Fruit fly (Drosophila melanogaster): ENCODE data around the gene CG3407.

CG3407 gene

DNA sequence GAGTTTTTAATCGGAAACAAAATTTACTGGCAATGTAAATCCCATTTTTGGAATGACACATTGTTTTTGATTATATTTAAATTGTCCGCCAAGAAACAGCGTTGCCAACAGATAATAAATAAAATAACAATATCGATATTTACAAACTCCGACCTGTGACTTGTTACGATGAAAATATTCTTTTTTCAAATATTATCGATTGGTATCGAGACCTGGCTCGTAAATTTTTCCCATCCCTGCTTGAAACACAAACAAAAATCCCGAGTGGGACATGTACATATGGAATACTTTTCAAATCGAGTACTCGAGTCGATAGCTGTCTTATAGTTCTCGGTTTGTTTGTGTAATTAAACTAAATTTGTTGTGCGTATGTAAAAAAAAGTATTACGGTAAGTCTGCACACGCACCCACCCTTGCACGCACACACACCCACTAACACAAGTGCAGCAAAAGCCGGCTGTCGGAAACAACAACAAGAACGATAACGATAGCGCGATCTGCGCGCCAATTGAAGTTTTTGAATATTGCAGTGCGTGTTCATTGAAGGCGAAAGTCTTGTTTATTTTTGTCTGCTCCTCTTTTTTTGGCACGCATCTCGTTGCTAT lies 49.3 kb upstream of the CG3407 start, which contains the start of gene TTLL4B (continued):
- no peak for TF ChIP-seq bsh (GFP tag; optimal IDR thresholded peaks at IDR 0.05)
- peak; percentile 95 for TF ChIP-seq amos (GFP tag; IDR thresholded peaks at IDR 0.05; ENCODE audit: partially characterized antibody)
- TF ChIP-seq CG8478 (optimal IDR thresholded peaks at IDR 0.05): peak; percentile 27
- TF ChIP-seq unc-4 (GFP tag; IDR thresholded peaks at IDR 0.05; ENCODE audit: partially characterized antibody): peak; percentile 88
- no peak for TF ChIP-seq CTCF (GFP tag; optimal IDR thresholded peaks at IDR 0.05)
- peak; percentile 80 for TF ChIP-seq inv (GFP tag; IDR thresholded peaks at IDR 0.05; ENCODE audit: partially characterized antibody)
- peak; percentile 72 for TF ChIP-seq Sin3A (optimal IDR thresholded peaks at IDR 0.05)
- TF ChIP-seq wdn (GFP tag; IDR thresholded peaks at IDR 0.05): no peak
- peak; percentile 91 for TF ChIP-seq Sry-δ (GFP tag; optimal IDR thresholded peaks at IDR 0.05)
- TF ChIP-seq D (optimal IDR thresholded peaks at IDR 0.05): no peak
- no peak for TF ChIP-seq D (GFP tag; optimal IDR thresholded peaks at IDR 0.05)
- TF ChIP-seq NfI (GFP tag; optimal IDR thresholded peaks at IDR 0.05): no peak
- TF ChIP-seq hth (optimal IDR thresholded peaks at IDR 0.05): no peak
- TF ChIP-seq fu2 (GFP tag; optimal IDR thresholded peaks at IDR 0.05): no peak
- TF ChIP-seq CG3281 (GFP tag; optimal IDR thresholded peaks at IDR 0.05): no peak
- peak; percentile 83; the same call in 2 of the 3 replicates for TF ChIP-seq CG34422 (GFP tag; IDR thresholded peaks at IDR 0.05)
- TF ChIP-seq onecut (GFP tag; IDR thresholded peaks at IDR 0.05): no peak
- TF ChIP-seq Neu2 (GFP tag; optimal IDR thresholded peaks at IDR 0.05; ENCODE audit: borderline replicate concordance): no peak
- no peak for TF ChIP-seq dmrt99B (tag; optimal IDR thresholded peaks at IDR 0.05)
- TF ChIP-seq sens-2 (GFP tag; IDR thresholded peaks at IDR 0.05): no peak
- no peak for TF ChIP-seq toy (GFP tag; IDR thresholded peaks at IDR 0.05)
- TF ChIP-seq CG31224 (GFP tag; IDR thresholded peaks at IDR 0.05): no peak
- peak; percentile 93 for TF ChIP-seq Opbp (GFP tag; IDR thresholded peaks at IDR 0.05; ENCODE audit: partially characterized antibody)
- peak; percentile 74 for TF ChIP-seq hbn (GFP tag; IDR thresholded peaks at IDR 0.05; ENCODE audit: partially characterized antibody)
- no peak for TF ChIP-seq gsb (GFP tag; IDR thresholded peaks at IDR 0.05)
- no peak for TF ChIP-seq Hmx (GFP tag; optimal IDR thresholded peaks at IDR 0.05)
- peak; percentile 98 for TF ChIP-seq CG3995 (GFP tag; optimal IDR thresholded peaks at IDR 0.05)
- no peak for TF ChIP-seq prd (optimal IDR thresholded peaks at IDR 0.05)
- TF ChIP-seq prd (GFP tag; IDR thresholded peaks at IDR 0.05): no peak
- TF ChIP-seq Eip74EF (GFP tag; optimal IDR thresholded peaks at IDR 0.05): no peak
- no peak for TF ChIP-seq zfh2 (GFP tag; optimal IDR thresholded peaks at IDR 0.05)
- peak; percentile 92 for TF ChIP-seq bbx (GFP tag; IDR thresholded peaks at IDR 0.05; ENCODE audit: partially characterized antibody)
- no peak for TF ChIP-seq CG4424 (GFP tag; optimal IDR thresholded peaks at IDR 0.05)
- TF ChIP-seq CG1792 (GFP tag; optimal IDR thresholded peaks at IDR 0.05): no peak
- TF ChIP-seq CG6813 (GFP tag; optimal IDR thresholded peaks at IDR 0.05): no peak
- TF ChIP-seq zf30C (GFP tag; optimal IDR thresholded peaks at IDR 0.05): no peak
- no peak for TF ChIP-seq ham (GFP tag; IDR thresholded peaks at IDR 0.05)
- no peak for TF ChIP-seq chm (GFP tag; IDR thresholded peaks at IDR 0.05)
- peak; percentile 41; the same call in 1 of the 2 replicates for TF ChIP-seq MBD-R2 (GFP tag; IDR thresholded peaks at IDR 0.05)
- no peak for TF ChIP-seq abd-A (tag; optimal IDR thresholded peaks at IDR 0.05)
- no peak for TF ChIP-seq CG4820 (GFP tag; optimal IDR thresholded peaks at IDR 0.05)
- TF ChIP-seq CG14860 (GFP tag; IDR thresholded peaks at IDR 0.05; ENCODE audit: partially characterized antibody): peak; percentile 79
- TF ChIP-seq CG6791 (GFP tag; IDR thresholded peaks at IDR 0.05; ENCODE audit: partially characterized antibody): peak; percentile 87
- no peak for TF ChIP-seq CG18476 (GFP tag; optimal IDR thresholded peaks at IDR 0.05)
- TF ChIP-seq ci (GFP tag; IDR thresholded peaks at IDR 0.05): no peak
- TF ChIP-seq crp (GFP tag; optimal IDR thresholded peaks at IDR 0.05): peak in 1 of 2 experiments; percentile 32
- TF ChIP-seq CG3847 (GFP tag; IDR thresholded peaks at IDR 0.05): peak; percentile 52; the same call in 1 of the 2 replicates
- no peak for TF ChIP-seq CG12104 (GFP tag; optimal IDR thresholded peaks at IDR 0.05)
- peak; percentile 95 for TF ChIP-seq Bgb (GFP tag; IDR thresholded peaks at IDR 0.05; ENCODE audit: partially characterized antibody)
- TF ChIP-seq Fer2 (tag; optimal IDR thresholded peaks at IDR 0.05): no peak
- TF ChIP-seq CoRest (tag; optimal IDR thresholded peaks at IDR 0.05): peak; percentile 45

Data from whole organism, embryonic.